Fruit fly (Drosophila melanogaster) whole organism, adult: ENCODE measurements around the gene CG42854.

Source experiments
- CG11617 ChIP-seq: fragments of 200-800 bp; sonication (Bioruptor generic); optimal IDR thresholded peaks from 2 replicates; lab custom pipeline; 2017; ENCODE audit warnings: mild to moderate bottlenecking, missing biosample characterization, missing genetic modification reagents, missing genetic modification characterization
- CG12768 ChIP-seq: fragments of 200-800 bp; sonication (Bioruptor generic); optimal IDR thresholded peaks from 2 replicates; lab custom pipeline; 2017; ENCODE audit warnings: missing biosample characterization, missing genetic modification characterization, mild to moderate bottlenecking, moderate library complexity, missing genetic modification reagents
- CG14711 ChIP-seq: fragments of 200-800 bp; sonication (Bioruptor generic); optimal IDR thresholded peaks from 2 replicates; lab custom pipeline; 2018; ENCODE audit warnings: missing biosample characterization, mild to moderate bottlenecking, missing genetic modification characterization, moderate library complexity
- CG1620 ChIP-seq: fragments of 200-800 bp; sonication (Bioruptor generic); optimal IDR thresholded peaks from 2 replicates; lab custom pipeline; 2016; ENCODE audit warnings: missing biosample characterization, missing genetic modification characterization
- CG33017 ChIP-seq: fragments of 200-800 bp; sonication (Bioruptor generic); optimal IDR thresholded peaks from 2 replicates; lab custom pipeline; 2018; ENCODE audit warnings: missing biosample characterization, mild to moderate bottlenecking, missing genetic modification characterization, moderate library complexity
- CG5204 ChIP-seq: fragments of 200-800 bp; sonication (Bioruptor generic); optimal IDR thresholded peaks from 2 replicates; lab custom pipeline; 2016; ENCODE audit warnings: missing biosample characterization, missing genetic modification characterization
- CG7045 ChIP-seq: fragments of 200-800 bp; sonication (Bioruptor generic); optimal IDR thresholded peaks from 2 replicates; lab custom pipeline; 2017; ENCODE audit warnings: missing biosample characterization, mild to moderate bottlenecking, missing genetic modification characterization
- CG7101 ChIP-seq: fragments of 200-800 bp; sonication (Bioruptor generic); optimal IDR thresholded peaks from 2 replicates; lab custom pipeline; 2018; ENCODE audit warnings: missing biosample characterization, mild to moderate bottlenecking, missing genetic modification characterization, moderate library complexity
- Crg-1 ChIP-seq: fragments of 200-800 bp; sonication (Bioruptor generic); optimal IDR thresholded peaks from 2 replicates; lab custom pipeline; 2016; ENCODE audit warnings: missing biosample characterization, missing genetic modification characterization
- Hr96 ChIP-seq: fragments of 200-800 bp; sonication (Bioruptor generic); optimal IDR thresholded peaks from 2 replicates; lab custom pipeline; 2016; ENCODE audit warnings: missing biosample characterization, missing genetic modification characterization
- Mnt ChIP-seq: fragments of 200-800 bp; sonication (Bioruptor generic); optimal IDR thresholded peaks from 2 replicates; lab custom pipeline; 2016; ENCODE audit warnings: missing biosample characterization, mild to moderate bottlenecking, missing genetic modification characterization
- bab1 ChIP-seq: fragments of 200-800 bp; sonication (Bioruptor generic); optimal IDR thresholded peaks from 3 replicates; lab custom pipeline; 2019; ENCODE audit warnings: missing biosample characterization, mild to moderate bottlenecking, missing genetic modification characterization, moderate library complexity
- cic ChIP-seq: fragments of 200-800 bp; sonication (Bioruptor generic); optimal IDR thresholded peaks from 2 replicates; lab custom pipeline; 2017; ENCODE audit warnings: missing biosample characterization, mild to moderate bottlenecking, missing genetic modification characterization, moderate library complexity
- cnc ChIP-seq, 2 experiments: fragments of >200 bp; optimal IDR thresholded peaks; 2 replicates each; lab custom pipeline; 2017
- kay ChIP-seq: fragments of 200-800 bp; sonication (Bioruptor generic); peaks from one replicate; lab custom pipeline; 2016; ENCODE audit warnings: missing biosample characterization, missing genetic modification characterization, borderline replicate concordance
- ovo ChIP-seq: fragments of 200-800 bp; sonication (Bioruptor generic); optimal IDR thresholded peaks from 2 replicates; lab custom pipeline; 2016; ENCODE audit warnings: missing biosample characterization, missing genetic modification characterization
- pad ChIP-seq: fragments of 200-800 bp; sonication (Bioruptor generic); optimal IDR thresholded peaks from 3 replicates; lab custom pipeline; 2017; ENCODE audit warnings: missing biosample characterization, missing genetic modification characterization, mild to moderate bottlenecking, moderate library complexity, missing genetic modification reagents
- tj ChIP-seq: fragments of 200-800 bp; sonication (Bioruptor generic); optimal IDR thresholded peaks from 3 replicates; lab custom pipeline; 2017; ENCODE audit warnings: missing biosample characterization, mild to moderate bottlenecking, missing genetic modification characterization, moderate library complexity
- toe ChIP-seq: fragments of 200-800 bp; sonication (Bioruptor generic); optimal IDR thresholded peaks from 2 replicates; lab custom pipeline; 2016; ENCODE audit warnings: missing biosample characterization, missing genetic modification characterization

Gene CG42854

DNA sequence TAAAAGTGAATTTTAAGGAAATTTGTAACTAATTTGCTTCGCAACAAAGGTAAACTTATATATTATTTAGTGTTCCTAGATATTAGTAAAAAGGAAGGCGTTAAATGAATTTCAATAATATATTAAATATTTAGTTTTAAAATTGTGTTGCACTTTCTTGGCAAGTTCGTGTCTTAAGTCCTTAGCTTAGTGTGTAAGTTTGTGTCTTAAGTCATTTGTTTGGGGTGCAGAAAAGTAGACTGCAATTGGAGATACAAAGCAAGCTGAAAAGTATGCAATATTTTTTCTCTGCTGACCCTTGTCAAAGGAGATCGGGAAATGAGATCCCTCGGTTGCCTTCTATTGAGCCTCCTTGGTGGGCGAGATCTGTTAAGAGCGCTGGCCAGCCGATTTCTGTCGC is 15.2 kb upstream of the CG42854 start:
- TF ChIP-seq CG7101 (tag; lab: Kevin White, UChicago): no peak
- no peak for TF ChIP-seq Mnt
- no peak for TF ChIP-seq kay (GFP tag; lab: Kevin White, UChicago)
- no peak for TF ChIP-seq ovo (GFP tag; lab: Kevin White, UChicago)
- TF ChIP-seq cnc (optimal IDR thresholded peaks at IDR 0.05; lab: Kevin White, UChicago): no peak
- TF ChIP-seq CG5204 (GFP tag; lab: Kevin White, UChicago): no peak
- TF ChIP-seq bab1: no peak
- TF ChIP-seq pad: no peak

DNA sequence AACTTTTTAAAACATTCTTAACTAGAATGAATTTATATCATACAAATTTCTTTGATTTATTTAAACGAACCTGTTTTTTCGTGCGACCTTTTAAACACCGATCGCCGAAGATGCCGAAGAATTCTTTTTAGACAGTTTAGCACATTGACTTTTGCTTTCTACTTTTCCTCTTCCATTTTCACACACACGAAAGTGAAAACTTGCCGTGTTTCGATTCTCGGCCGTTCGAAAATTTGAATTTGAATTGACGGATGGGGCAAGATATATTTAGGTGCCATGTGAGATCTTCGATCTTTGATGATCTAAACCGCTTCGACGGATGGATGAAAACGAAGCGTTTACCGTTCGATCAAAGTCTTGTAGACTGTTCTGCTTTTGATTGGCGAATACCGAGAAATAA is 8.9 kb upstream of the CG42854 start:
- TF ChIP-seq Hr96 (GFP tag; lab: Kevin White, UChicago) (no peak), tj (GFP tag; lab: Kevin White, UChicago) (no peak), pad (no peak), CG33017 (tag; lab: Kevin White, UChicago) (no peak), CG5204 (GFP tag; lab: Kevin White, UChicago) (no peak), Crg-1 (GFP tag; lab: Kevin White, UChicago) (no peak), CG7045 (GFP tag; lab: Kevin White, UChicago) (no peak), CG7101 (tag; lab: Kevin White, UChicago) (no peak), ovo (GFP tag; lab: Kevin White, UChicago) (no peak), kay (GFP tag; lab: Kevin White, UChicago) (no peak)

DNA sequence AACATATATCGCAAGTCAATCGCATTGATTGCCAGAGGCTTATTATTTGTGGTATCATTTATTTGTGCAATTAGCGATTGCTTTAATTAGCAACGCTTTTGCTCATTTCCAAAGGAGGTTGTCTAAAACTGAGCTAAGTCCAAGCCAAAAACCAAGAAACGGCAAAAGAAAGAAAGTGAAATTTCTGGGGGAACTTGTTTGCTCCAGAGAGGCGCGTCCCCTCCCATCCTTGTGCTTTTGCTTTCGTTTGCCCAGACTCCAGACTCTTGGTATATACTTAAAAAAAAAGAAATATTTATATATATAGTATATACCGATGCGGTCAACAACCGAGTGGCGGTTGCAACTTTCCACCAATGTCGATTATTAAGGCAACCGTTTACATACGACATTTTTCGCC is 7.3 kb upstream of the CG42854 start:
- TF ChIP-seq Crg-1 (GFP tag; lab: Kevin White, UChicago) (no peak), CG7045 (GFP tag; lab: Kevin White, UChicago) (no peak), Mnt (no peak), CG5204 (GFP tag; lab: Kevin White, UChicago) (no peak), CG1620 (no peak), CG33017 (tag; lab: Kevin White, UChicago) (no peak), bab1 (no peak)

DNA sequence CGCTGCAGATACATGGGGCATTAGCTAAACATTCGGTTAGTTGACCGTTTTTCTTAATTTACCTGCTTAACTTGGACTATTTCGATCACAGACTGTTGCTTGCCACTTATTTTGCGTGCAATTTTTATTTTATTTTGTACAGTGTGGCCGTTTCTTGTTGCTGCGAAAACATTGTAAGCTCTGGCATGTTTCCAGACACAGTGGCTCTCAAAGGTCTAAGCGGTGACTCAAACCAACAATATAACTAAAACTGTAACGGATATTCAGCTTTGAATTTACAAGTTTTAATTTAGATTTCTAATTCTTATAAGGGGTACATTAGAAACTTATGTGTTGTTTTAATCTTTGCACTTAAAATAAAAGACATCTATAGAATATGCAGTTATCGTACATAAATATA is 2.5 kb upstream of the CG42854 start, which contains the start of gene CG8675:
Gene CG8675 (minus strand): TSS at position 177 of the 400 bp plus-strand sequence.
- TF ChIP-seq CG14711 (no peak), Mnt (peak; percentile 41), pad (no peak), CG7101 (tag; lab: Kevin White, UChicago) (no peak)

DNA sequence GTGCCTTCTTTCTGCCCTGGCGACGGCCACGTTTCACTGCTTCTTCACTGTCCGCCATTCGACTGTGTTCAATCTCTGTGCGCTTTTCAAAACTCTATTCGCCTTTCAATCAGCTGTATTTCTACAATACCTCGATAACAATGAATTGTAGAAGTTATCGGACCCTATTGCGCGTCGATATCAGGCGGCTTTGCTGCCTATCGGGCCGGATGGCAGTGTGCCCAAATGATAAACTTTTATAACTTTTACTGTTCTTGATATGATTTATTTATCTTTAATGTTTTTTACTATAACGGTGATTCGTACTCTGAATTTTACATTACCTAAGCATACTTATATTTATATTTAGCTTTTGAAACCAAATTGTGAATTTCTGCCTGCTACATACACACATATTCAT is 2.0 kb downstream of the CG42854 start, which contains the start of gene CG8915:
Gene CG8915 (minus strand): TSS at position 148 of the 400 bp plus-strand sequence.
- no peak for TF ChIP-seq CG11617 (GFP tag; lab: Kevin White, UChicago)
- no peak for TF ChIP-seq tj (GFP tag; lab: Kevin White, UChicago)
- peak; percentile 42 for TF ChIP-seq bab1
- TF ChIP-seq CG5204 (GFP tag; lab: Kevin White, UChicago): peak; percentile 2
- TF ChIP-seq pad: no peak
- TF ChIP-seq Hr96 (GFP tag; lab: Kevin White, UChicago): no peak
- TF ChIP-seq CG12768: no peak
- TF ChIP-seq CG14711: no peak
- TF ChIP-seq CG7101 (tag; lab: Kevin White, UChicago): no peak
- no peak for TF ChIP-seq cic
- TF ChIP-seq toe (GFP tag; lab: Kevin White, UChicago): no peak
- no peak for TF ChIP-seq ovo (GFP tag; lab: Kevin White, UChicago)

DNA sequence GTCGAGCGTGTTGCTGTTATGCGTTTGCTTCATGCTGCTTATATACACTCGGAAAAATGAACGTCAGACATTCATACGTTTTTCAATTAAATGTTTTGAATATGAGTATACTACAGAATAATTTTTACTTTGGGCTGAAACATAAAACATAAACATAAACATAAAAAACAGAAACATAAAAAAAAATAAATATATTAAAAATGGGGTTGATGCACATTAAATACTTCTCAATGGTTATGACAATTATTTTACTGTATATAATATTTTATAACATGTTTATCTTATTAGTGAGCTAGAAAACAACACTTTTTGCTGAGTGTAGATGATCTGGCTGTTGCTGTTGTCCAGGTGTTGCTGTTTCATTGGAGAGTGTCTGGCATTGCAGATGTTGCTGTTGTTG is 9.4 kb downstream of the CG42854 start:
- TF ChIP-seq CG5204 (GFP tag; lab: Kevin White, UChicago) (no peak), kay (GFP tag; lab: Kevin White, UChicago) (no peak), Crg-1 (GFP tag; lab: Kevin White, UChicago) (no peak), tj (GFP tag; lab: Kevin White, UChicago) (no peak), ovo (GFP tag; lab: Kevin White, UChicago) (no peak), Hr96 (GFP tag; lab: Kevin White, UChicago) (no peak), CG1620 (no peak), CG12768 (no peak), pad (no peak), cic (no peak), CG7045 (GFP tag; lab: Kevin White, UChicago) (no peak)

DNA sequence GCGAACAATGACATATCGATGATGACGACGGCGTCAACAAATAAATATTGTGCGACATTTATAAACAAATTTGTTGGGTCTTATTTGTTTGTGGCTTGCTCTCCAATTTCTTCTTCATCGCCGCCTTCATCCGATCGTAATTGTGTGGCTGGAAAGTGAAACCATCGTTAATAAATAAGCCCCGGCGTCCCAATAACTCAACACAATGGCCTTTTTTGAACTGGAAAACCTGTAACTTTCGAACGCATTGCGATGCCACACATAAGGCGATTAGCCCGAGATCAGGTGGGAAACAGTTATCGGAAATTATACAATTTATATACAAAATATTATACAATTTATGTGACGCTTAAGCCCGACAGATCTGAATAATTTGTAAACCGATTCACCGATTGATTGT is 10.3 kb downstream of the CG42854 start:
- no peak for TF ChIP-seq pad
- TF ChIP-seq Crg-1 (GFP tag; lab: Kevin White, UChicago): no peak
- no peak for TF ChIP-seq cic

DNA sequence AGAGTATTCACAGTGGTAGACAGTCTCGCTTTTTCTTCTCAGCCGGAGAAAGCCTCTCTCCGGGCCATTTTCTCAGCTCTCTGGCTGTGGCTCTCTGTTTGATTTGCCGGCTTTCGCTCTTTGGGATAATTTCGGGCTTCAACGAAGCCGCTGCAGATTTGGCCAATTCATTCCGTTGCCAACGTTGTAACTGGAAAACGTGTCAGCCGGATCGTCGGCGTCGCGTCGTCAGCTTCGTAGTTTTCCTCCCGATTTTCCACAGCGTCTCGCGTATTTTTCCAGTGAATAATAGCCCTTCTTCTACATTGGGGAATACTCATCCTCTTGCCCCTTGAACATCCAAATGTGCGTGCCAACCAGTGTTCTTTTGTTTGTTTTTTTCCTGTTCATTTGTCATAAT is 14.2 kb downstream of the CG42854 start, which contains the start of gene f:
Gene f (plus strand): TSS at position 301 of the 400 bp plus-strand sequence.
- TF ChIP-seq CG11617 (GFP tag; lab: Kevin White, UChicago) (no peak), Crg-1 (GFP tag; lab: Kevin White, UChicago) (no peak), CG33017 (tag; lab: Kevin White, UChicago) (no peak), CG1620 (no peak), CG14711 (no peak), tj (GFP tag; lab: Kevin White, UChicago) (no peak), toe (GFP tag; lab: Kevin White, UChicago) (no peak), Hr96 (GFP tag; lab: Kevin White, UChicago) (no peak), CG12768 (no peak), pad (no peak), ovo (GFP tag; lab: Kevin White, UChicago) (no peak), Mnt (no peak), CG7101 (tag; lab: Kevin White, UChicago) (no peak)
